Worm (Caenorhabditis elegans): ENCODE results near the gene aakg-1.

- TF ChIP-seq lin-15B (tag; optimal IDR thresholded peaks at IDR 0.05) = peak; percentile 72
- peak; percentile 90 for TF ChIP-seq mep-1 (tag; optimal IDR thresholded peaks at IDR 0.05)
- TF ChIP-seq alr-1 (tag; optimal IDR thresholded peaks at IDR 0.05; ENCODE audit: borderline replicate concordance) = no peak
These were observed 33.2 kb upstream of the aakg-1 start, which contains the start of gene epc-1 for ce11 chrIII:12608220-12608958.

Data from whole organism, L1 larva.